Fruit fly (Drosophila melanogaster): ENCODE data around the gene CG43438.

The CG43438 gene

dm6 chr2L:11535845-11536244 is at the start of gene CG43438:
Gene CG43438 (plus strand): TSS chr2L:11536145.
- TF ChIP-seq ttk (optimal IDR thresholded peaks at IDR 0.05) (no peak), psq (optimal IDR thresholded peaks at IDR 0.05) (no peak), Sin3A (optimal IDR thresholded peaks at IDR 0.05) (no peak), Myc (optimal IDR thresholded peaks at IDR 0.05) (no peak), h (optimal IDR thresholded peaks at IDR 0.05) (no peak), insv (optimal IDR thresholded peaks at IDR 0.05) (no peak)

dm6 chr2L:11488465-11489037 is 47.4 kb upstream of the CG43438 start:
- TF ChIP-seq Sin3A (optimal IDR thresholded peaks at IDR 0.05) = no peak
- no peak for TF ChIP-seq psq (optimal IDR thresholded peaks at IDR 0.05)
- TF ChIP-seq insv (optimal IDR thresholded peaks at IDR 0.05) = no peak
- no peak for TF ChIP-seq ttk (optimal IDR thresholded peaks at IDR 0.05)
- TF ChIP-seq Myc (optimal IDR thresholded peaks at IDR 0.05) = no peak
- TF ChIP-seq h (optimal IDR thresholded peaks at IDR 0.05) = no peak

- TF ChIP-seq Sin3A (optimal IDR thresholded peaks at IDR 0.05) = no peak
- no peak for TF ChIP-seq ttk (optimal IDR thresholded peaks at IDR 0.05)
- TF ChIP-seq insv (optimal IDR thresholded peaks at IDR 0.05) = no peak
- TF ChIP-seq Myc (optimal IDR thresholded peaks at IDR 0.05) = no peak
- TF ChIP-seq psq (optimal IDR thresholded peaks at IDR 0.05) = no peak
These were observed 42.0 kb upstream of the CG43438 start for dm6 chr2L:11493933-11494332.

dm6 chr2L:11498839-11499238 is 37.1 kb upstream of the CG43438 start, which contains the start of gene Cog8:
Gene Cog8 (minus strand): TSS chr2L:11498948.
- TF ChIP-seq Sin3A (optimal IDR thresholded peaks at IDR 0.05) (no peak), psq (optimal IDR thresholded peaks at IDR 0.05) (no peak), ttk (optimal IDR thresholded peaks at IDR 0.05) (no peak), h (optimal IDR thresholded peaks at IDR 0.05) (no peak), Myc (optimal IDR thresholded peaks at IDR 0.05) (no peak), insv (optimal IDR thresholded peaks at IDR 0.05) (no peak)

dm6 chr2L:11500649-11501048 is 35.3 kb upstream of the CG43438 start:
- no peak for TF ChIP-seq ttk (optimal IDR thresholded peaks at IDR 0.05)

dm6 chr2L:11501427-11501968 is 34.4 kb upstream of the CG43438 start, which contains the start of gene spz4:
Gene spz4 (plus strand): TSS chr2L:11501715.
- no peak for TF ChIP-seq ttk (optimal IDR thresholded peaks at IDR 0.05)
- no peak for TF ChIP-seq insv (optimal IDR thresholded peaks at IDR 0.05)
- no peak for TF ChIP-seq Sin3A (optimal IDR thresholded peaks at IDR 0.05)
- no peak for TF ChIP-seq psq (optimal IDR thresholded peaks at IDR 0.05)
- no peak for TF ChIP-seq Myc (optimal IDR thresholded peaks at IDR 0.05)
- no peak for TF ChIP-seq h (optimal IDR thresholded peaks at IDR 0.05)

- TF ChIP-seq Myc (optimal IDR thresholded peaks at IDR 0.05) = no peak
- TF ChIP-seq Sin3A (optimal IDR thresholded peaks at IDR 0.05) = no peak
- TF ChIP-seq psq (optimal IDR thresholded peaks at IDR 0.05) = no peak
- no peak for TF ChIP-seq h (optimal IDR thresholded peaks at IDR 0.05)
- TF ChIP-seq insv (optimal IDR thresholded peaks at IDR 0.05) = no peak
- no peak for TF ChIP-seq ttk (optimal IDR thresholded peaks at IDR 0.05)
These were observed 33.2 kb upstream of the CG43438 start for dm6 chr2L:11502698-11503097.

dm6 chr2L:11504896-11505569 is 30.9 kb upstream of the CG43438 start:
- no peak for TF ChIP-seq Myc (optimal IDR thresholded peaks at IDR 0.05)
- TF ChIP-seq Sin3A (optimal IDR thresholded peaks at IDR 0.05) = no peak
- no peak for TF ChIP-seq insv (optimal IDR thresholded peaks at IDR 0.05)
- TF ChIP-seq psq (optimal IDR thresholded peaks at IDR 0.05) = no peak
- TF ChIP-seq h (optimal IDR thresholded peaks at IDR 0.05) = no peak
- no peak for TF ChIP-seq ttk (optimal IDR thresholded peaks at IDR 0.05)

- TF ChIP-seq h (optimal IDR thresholded peaks at IDR 0.05) = no peak
- TF ChIP-seq Sin3A (optimal IDR thresholded peaks at IDR 0.05) = no peak
- no peak for TF ChIP-seq Myc (optimal IDR thresholded peaks at IDR 0.05)
- TF ChIP-seq insv (optimal IDR thresholded peaks at IDR 0.05) = no peak
- no peak for TF ChIP-seq ttk (optimal IDR thresholded peaks at IDR 0.05)
- TF ChIP-seq psq (optimal IDR thresholded peaks at IDR 0.05) = no peak
These were observed 19.2 kb upstream of the CG43438 start, which contains the start of the genes Dlg5 and CG4970 for dm6 chr2L:11516526-11517441. Gene Dlg5 (minus strand): TSS chr2L:11517081. Gene CG4970 (plus strand): TSS chr2L:11517391.

dm6 chr2L:11519532-11519931 is 16.4 kb upstream of the CG43438 start, which contains the start of gene CG14929:
Gene CG14929 (plus strand): TSS chr2L:11519832.
- no peak for TF ChIP-seq Sin3A (optimal IDR thresholded peaks at IDR 0.05)
- TF ChIP-seq insv (optimal IDR thresholded peaks at IDR 0.05) = no peak
- no peak for TF ChIP-seq Myc (optimal IDR thresholded peaks at IDR 0.05)
- no peak for TF ChIP-seq psq (optimal IDR thresholded peaks at IDR 0.05)
- no peak for TF ChIP-seq h (optimal IDR thresholded peaks at IDR 0.05)
- no peak for TF ChIP-seq ttk (optimal IDR thresholded peaks at IDR 0.05)

dm6 chr2L:11521185-11521584 is 14.8 kb upstream of the CG43438 start, which contains the start of gene CG14930:
Gene CG14930 (minus strand): TSS chr2L:11521285.
- no peak for TF ChIP-seq Sin3A (optimal IDR thresholded peaks at IDR 0.05)
- no peak for TF ChIP-seq h (optimal IDR thresholded peaks at IDR 0.05)
- no peak for TF ChIP-seq Myc (optimal IDR thresholded peaks at IDR 0.05)
- TF ChIP-seq ttk (optimal IDR thresholded peaks at IDR 0.05) = no peak
- no peak for TF ChIP-seq insv (optimal IDR thresholded peaks at IDR 0.05)
- TF ChIP-seq psq (optimal IDR thresholded peaks at IDR 0.05) = no peak

All from Kc167 (cell line).